Fruit fly (Drosophila melanogaster): ENCODE measurements around the gene CG3638.

CG3638 gene

DNA sequence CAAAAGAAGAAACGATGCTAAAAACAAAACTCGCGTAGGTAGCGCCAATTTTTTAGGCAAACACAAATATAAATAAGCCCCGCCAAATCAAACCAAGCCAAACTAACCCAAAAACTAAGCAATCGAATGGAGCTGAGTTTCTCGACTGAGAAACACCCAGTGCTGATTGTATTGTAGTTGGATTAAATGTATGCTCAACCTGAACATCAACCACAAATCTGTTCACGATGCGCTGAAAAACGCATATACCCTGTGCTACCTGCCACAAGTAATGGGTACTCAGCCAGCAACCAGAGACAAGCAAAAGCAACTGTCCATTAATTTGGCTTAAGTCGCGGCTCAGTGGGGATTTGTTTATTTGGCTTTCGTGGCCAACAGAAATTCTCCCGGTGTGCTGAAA, 23.8 kb upstream of the CG3638 start (continued):
- 0 out of 2 replicates have a peak, but pooled peaks have one; percentile 46 for TF ChIP-seq CG14014 (GFP tag; IDR thresholded peaks at IDR 0.05)
- peak; percentile 60 for TF ChIP-seq CG12769 (tag; optimal IDR thresholded peaks at IDR 0.05)
- 0 out of 2 replicates have a peak, but pooled peaks have one; percentile 14 for TF ChIP-seq Ptx1 (GFP tag; IDR thresholded peaks at IDR 0.05)
- peak; percentile 31 for TF ChIP-seq Xbp1 (GFP tag; optimal IDR thresholded peaks at IDR 0.05)
- 0 out of 3 replicates have a peak, but pooled peaks have one; percentile 6 for TF ChIP-seq otp (GFP tag; IDR thresholded peaks at IDR 0.05)
- TF ChIP-seq CG11504 (tag; optimal IDR thresholded peaks at IDR 0.05): peak; percentile 30
- TF ChIP-seq slbo (GFP tag; IDR thresholded peaks at IDR 0.05): peak; percentile 47; the same call in 1 of the 2 replicates
- no peak for TF ChIP-seq CG6683 (GFP tag; optimal IDR thresholded peaks at IDR 0.05)
- TF ChIP-seq CG2678 (tag; optimal IDR thresholded peaks at IDR 0.05): peak; percentile 46
- peak; percentile 5 for TF ChIP-seq PHDP (tag; optimal IDR thresholded peaks at IDR 0.05)
- no peak for TF ChIP-seq Trl (optimal IDR thresholded peaks at IDR 0.05)
- TF ChIP-seq Trl (GFP tag; optimal IDR thresholded peaks at IDR 0.05): peak; percentile 14
- TF ChIP-seq hth (optimal IDR thresholded peaks at IDR 0.05): no peak
- no peak for TF ChIP-seq Spps (tag; optimal IDR thresholded peaks at IDR 0.05)
- peak; percentile 51 for TF ChIP-seq CG15269 (tag; optimal IDR thresholded peaks at IDR 0.05)
- TF ChIP-seq CG30403 (GFP tag; optimal IDR thresholded peaks at IDR 0.05): peak; percentile 13
- peak; percentile 14; the same call in 1 of the 2 replicates for TF ChIP-seq sob (GFP tag; IDR thresholded peaks at IDR 0.05)
- peak; percentile 56; the same call in 1 of the 2 replicates for TF ChIP-seq NFAT (GFP tag; IDR thresholded peaks at IDR 0.05)
- TF ChIP-seq phol (tag; optimal IDR thresholded peaks at IDR 0.05): no peak
- peak; percentile 19 for TF ChIP-seq CG7839 (tag; optimal IDR thresholded peaks at IDR 0.05)
- TF ChIP-seq CG2120 (GFP tag; optimal IDR thresholded peaks at IDR 0.05): peak; percentile 55
- TF ChIP-seq CG10366 (GFP tag; IDR thresholded peaks at IDR 0.05): 0 out of 2 replicates have a peak, but pooled peaks have one; percentile 14
- TF ChIP-seq Oli (tag; optimal IDR thresholded peaks at IDR 0.05): peak; percentile 8
- TF ChIP-seq D19B (GFP tag; optimal IDR thresholded peaks at IDR 0.05): peak; percentile 90
- no peak for TF ChIP-seq CG16863 (GFP tag; optimal IDR thresholded peaks at IDR 0.05)
- TF ChIP-seq p53 (GFP tag; optimal IDR thresholded peaks at IDR 0.05): no peak
- TF ChIP-seq Mrtf (GFP tag; IDR thresholded peaks at IDR 0.05): peak; percentile 48; the same call in 1 of the 3 replicates
- peak; percentile 34; the same call in 1 of the 4 replicates for TF ChIP-seq Gug (GFP tag; IDR thresholded peaks at IDR 0.05)
- TF ChIP-seq dmrt99B (tag; optimal IDR thresholded peaks at IDR 0.05): peak; percentile 18
- TF ChIP-seq CG2202 (tag; optimal IDR thresholded peaks at IDR 0.05): no peak
- TF ChIP-seq CG3281 (GFP tag; optimal IDR thresholded peaks at IDR 0.05): peak; percentile 15
- peak; percentile 36 for TF ChIP-seq mam (GFP tag; optimal IDR thresholded peaks at IDR 0.05)
- peak; percentile 3 for TF ChIP-seq CG4424 (GFP tag; optimal IDR thresholded peaks at IDR 0.05)
- peak; percentile 2 for TF ChIP-seq Sox102F (GFP tag; optimal IDR thresholded peaks at IDR 0.05)
- no peak for TF ChIP-seq prd (optimal IDR thresholded peaks at IDR 0.05)
- TF ChIP-seq prd (GFP tag; IDR thresholded peaks at IDR 0.05): no peak

DNA sequence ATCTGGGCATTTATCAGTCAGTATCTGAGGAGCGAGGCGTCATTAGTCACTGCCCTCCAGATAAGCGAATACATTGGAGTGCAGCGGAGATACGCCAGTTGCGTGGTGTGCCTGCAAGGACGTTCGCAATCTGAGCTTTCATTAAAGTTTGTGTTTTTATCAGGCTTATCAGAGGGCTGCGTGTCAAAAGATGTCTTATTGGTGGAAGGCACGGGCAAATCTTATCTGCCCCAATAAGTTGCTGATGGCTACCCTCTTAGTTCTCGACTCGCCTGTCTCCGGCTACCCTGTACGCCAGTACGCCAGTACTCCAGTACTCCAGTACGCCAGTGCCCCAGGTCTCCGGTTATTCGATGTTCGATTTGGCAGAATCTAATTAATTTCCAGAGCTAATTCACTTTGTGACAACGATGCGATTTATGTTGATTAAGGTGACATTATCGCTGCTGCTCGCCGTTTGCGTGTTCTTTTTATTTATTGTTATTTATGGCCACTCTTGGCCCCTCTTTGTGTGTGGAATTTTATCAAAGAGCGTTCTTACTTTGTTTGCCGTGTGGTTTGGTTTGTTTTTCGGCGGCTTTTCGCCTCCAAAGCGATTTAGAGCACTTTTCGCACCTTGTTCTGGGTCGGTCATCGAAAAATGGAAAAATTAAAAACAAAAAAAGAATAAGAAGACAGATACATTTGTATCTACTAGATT, 20.4 kb upstream of the CG3638 start:
- TF ChIP-seq gcm2 (GFP tag; optimal IDR thresholded peaks at IDR 0.05) (no peak), PHDP (tag; optimal IDR thresholded peaks at IDR 0.05) (no peak), Dfd (GFP tag; optimal IDR thresholded peaks at IDR 0.05) (no peak), nerfin-1 (tag; optimal IDR thresholded peaks at IDR 0.05) (no peak), CG34376 (GFP tag; optimal IDR thresholded peaks at IDR 0.05) (peak; percentile 2), CG3838 (GFP tag; optimal IDR thresholded peaks at IDR 0.05) (no peak), E2f2 (GFP tag; IDR thresholded peaks at IDR 0.05) (no peak), CG1603 (tag; optimal IDR thresholded peaks at IDR 0.05) (no peak), CG11696 (GFP tag; IDR thresholded peaks at IDR 0.05) (no peak), so (GFP tag; IDR thresholded peaks at IDR 0.05) (no peak), CG12071 (GFP tag; optimal IDR thresholded peaks at IDR 0.05) (no peak), CG10274 (GFP tag; optimal IDR thresholded peaks at IDR 0.05) (no peak), sug (tag; optimal IDR thresholded peaks at IDR 0.05) (peak; percentile 73), unc-4 (GFP tag; IDR thresholded peaks at IDR 0.05; ENCODE audit: partially characterized antibody) (no peak), Trl (optimal IDR thresholded peaks at IDR 0.05) (no peak), Trl (GFP tag; optimal IDR thresholded peaks at IDR 0.05) (no peak), ro (GFP tag; IDR thresholded peaks at IDR 0.05) (no peak), Drgx (GFP tag; IDR thresholded peaks at IDR 0.05) (no peak), sd (tag; optimal IDR thresholded peaks at IDR 0.05) (peak; percentile 95)

Measured in whole organism, embryonic.